Fruit fly (Drosophila melanogaster) whole organism, embryonic: Measurements from ENCODE around the gene GILT3.

Experiments
- B-H2 ChIP-seq: fragments of 200-800 bp; sonication (Bioruptor generic); optimal IDR thresholded peaks from 2 replicates; lab custom pipeline; 2018; ENCODE audit warnings: missing biosample characterization, mild to moderate bottlenecking, missing genetic modification characterization
- Blimp-1 ChIP-seq: fragments of 200-800 bp; sonication (Bioruptor generic); optimal IDR thresholded peaks from 3 replicates; lab custom pipeline; 2018; ENCODE audit warnings: missing biosample characterization, missing genetic modification characterization, mild to moderate bottlenecking, moderate library complexity, missing genetic modification reagents
- CG10462 ChIP-seq: fragments of 200-800 bp; sonication (Bioruptor generic); optimal IDR thresholded peaks from 2 replicates; lab custom pipeline; 2016; ENCODE audit warnings: missing biosample characterization, missing genetic modification characterization
- CG14050 ChIP-seq: fragments of 200-800 bp; sonication (Bioruptor generic); IDR thresholded peaks from 3 replicates; pipeline ENCODE4 v1.3.6; 2022; ENCODE audit warnings: missing biosample characterization, missing genetic modification characterization
- CG14441 ChIP-seq: fragments of 200-800 bp; sonication (Bioruptor generic); IDR thresholded peaks from 2 replicates; pipeline ENCODE4 v1.3.6; 2022; ENCODE audit warnings: missing biosample characterization, missing genetic modification characterization
- CG14667 ChIP-seq: fragments of 200-800 bp; sonication (Bioruptor generic); IDR thresholded peaks from 2 replicates; pipeline ENCODE4 v1.3.6; 2022; ENCODE audit warnings: missing biosample characterization, missing genetic modification characterization
- CG17612 ChIP-seq: fragments of 200-800 bp; sonication (Bioruptor generic); IDR thresholded peaks from 2 replicates; pipeline ENCODE4 v1.3.6; 2022; ENCODE audit warnings: missing biosample characterization, missing genetic modification characterization
- CG18476 ChIP-seq: fragments of 200-800 bp; sonication (Bioruptor generic); optimal IDR thresholded peaks from 2 replicates; lab custom pipeline; 2016; ENCODE audit warnings: missing biosample characterization, mild to moderate bottlenecking, missing genetic modification characterization
- CG2129 ChIP-seq: fragments of 200-800 bp; sonication (Bioruptor generic); IDR thresholded peaks from 2 replicates; pipeline ENCODE4 v1.3.6; 2022; ENCODE audit warnings: missing biosample characterization, missing genetic modification characterization; ENCODE audit not compliant: partially characterized antibody
- CG31224 ChIP-seq: fragments of 200-800 bp; sonication (Bioruptor generic); IDR thresholded peaks from 2 replicates; pipeline ENCODE4 v1.3.6; 2022; ENCODE audit warnings: missing biosample characterization, missing genetic modification characterization
- CG3407 ChIP-seq: fragments of 200-800 bp; sonication (Bioruptor generic); optimal IDR thresholded peaks from 2 replicates; lab custom pipeline; 2018; ENCODE audit warnings: missing biosample characterization, mild to moderate bottlenecking, missing genetic modification characterization
- CG34376 ChIP-seq: fragments of 200-800 bp; sonication (Bioruptor generic); optimal IDR thresholded peaks from 2 replicates; lab custom pipeline; 2018; ENCODE audit warnings: missing biosample characterization, mild to moderate bottlenecking, missing genetic modification characterization
- CG4404 ChIP-seq: fragments of 200-800 bp; sonication (Bioruptor generic); IDR thresholded peaks from 2 replicates; pipeline ENCODE4 v1.3.6; 2022; ENCODE audit warnings: missing biosample characterization, missing genetic modification characterization
- CG4424 ChIP-seq: fragments of 200-800 bp; sonication (Bioruptor generic); optimal IDR thresholded peaks from 3 replicates; lab custom pipeline; 2016; ENCODE audit warnings: missing biosample characterization, missing genetic modification characterization
- CG4854 ChIP-seq: fragments of 200-800 bp; sonication (Bioruptor generic); optimal IDR thresholded peaks from 2 replicates; lab custom pipeline; 2016; ENCODE audit warnings: missing biosample characterization, missing genetic modification characterization, inconsistent platforms
- CG6254 ChIP-seq: fragments of 200-800 bp; sonication (Bioruptor generic); optimal IDR thresholded peaks from 3 replicates; lab custom pipeline; 2017; ENCODE audit warnings: mild to moderate bottlenecking, missing biosample characterization, missing genetic modification reagents, missing genetic modification characterization
- CG6272 ChIP-seq: fragments of 200-800 bp; sonication (Bioruptor generic); IDR thresholded peaks from 2 replicates; pipeline ENCODE4 v1.3.6; 2022; ENCODE audit warnings: missing biosample characterization, missing genetic modification characterization
- CG7271 ChIP-seq: fragments of 200-800 bp; sonication (Bioruptor generic); optimal IDR thresholded peaks from 2 replicates; lab custom pipeline; 2018; ENCODE audit warnings: missing biosample characterization, mild to moderate bottlenecking, missing genetic modification characterization, moderate library complexity
- CG8359 ChIP-seq: fragments of 200-800 bp; sonication (Bioruptor generic); optimal IDR thresholded peaks from 2 replicates; lab custom pipeline; 2017; ENCODE audit warnings: missing biosample characterization, mild to moderate bottlenecking, missing genetic modification characterization, borderline replicate concordance
- CG8388 ChIP-seq: fragments of 200-800 bp; sonication (Bioruptor generic); optimal IDR thresholded peaks from 2 replicates; lab custom pipeline; 2019; ENCODE audit warnings: missing biosample characterization, mild to moderate bottlenecking, missing genetic modification characterization, moderate library complexity
- Dref ChIP-seq: fragments of 200-800 bp; sonication (Bioruptor generic); IDR thresholded peaks from 2 replicates; pipeline ENCODE4 v1.3.6; 2022; ENCODE audit warnings: missing biosample characterization, missing genetic modification characterization
- Ets97D ChIP-seq: fragments of 200-800 bp; sonication (Bioruptor generic); optimal IDR thresholded peaks from 3 replicates; lab custom pipeline; 2016; ENCODE audit warnings: missing biosample characterization, missing genetic modification characterization
- HHEX ChIP-seq: fragments of 200-800 bp; sonication (Bioruptor generic); optimal IDR thresholded peaks from 3 replicates; lab custom pipeline; 2017; ENCODE audit warnings: missing biosample characterization, mild to moderate bottlenecking, missing genetic modification characterization, missing genetic modification reagents
- HmgZ ChIP-seq: fragments of 200-800 bp; sonication (Bioruptor generic); optimal IDR thresholded peaks from 2 replicates; lab custom pipeline; 2018; ENCODE audit warnings: missing biosample characterization, mild to moderate bottlenecking, missing genetic modification characterization
- Hmx ChIP-seq: fragments of 200-800 bp; sonication (Bioruptor generic); optimal IDR thresholded peaks from 2 replicates; lab custom pipeline; 2016; ENCODE audit warnings: missing biosample characterization, missing genetic modification characterization
- Hr3 ChIP-seq: fragments of 200-800 bp; sonication (Bioruptor generic); optimal IDR thresholded peaks from 3 replicates; lab custom pipeline; 2016; ENCODE audit warnings: missing biosample characterization, missing genetic modification characterization
- Lpt ChIP-seq: fragments of >200 bp; optimal IDR thresholded peaks from 2 replicates; lab custom pipeline; 2018; ENCODE audit warnings: missing biosample characterization, missing genetic modification characterization
- MBD-R2 ChIP-seq: fragments of 200-800 bp; sonication (Bioruptor generic); IDR thresholded peaks from 2 replicates; pipeline ENCODE4 v1.3.6; 2022; ENCODE audit warnings: missing biosample characterization, missing genetic modification characterization
- NC2β ChIP-seq: fragments of 200-800 bp; sonication (Bioruptor generic); optimal IDR thresholded peaks from 2 replicates; lab custom pipeline; 2016; ENCODE audit warnings: missing biosample characterization, missing genetic modification characterization
- Sin3A ChIP-seq: fragments of >200 bp; optimal IDR thresholded peaks from 2 replicates; lab custom pipeline; 2018
- Sox102F ChIP-seq: fragments of 200-800 bp; sonication (Bioruptor generic); optimal IDR thresholded peaks from 2 replicates; lab custom pipeline; 2018; ENCODE audit warnings: missing biosample characterization, mild to moderate bottlenecking, missing genetic modification characterization, moderate library complexity
- Ssrp ChIP-seq: fragments of 200-800 bp; sonication (Bioruptor generic); optimal IDR thresholded peaks from 2 replicates; lab custom pipeline; 2018; ENCODE audit warnings: missing biosample characterization, mild to moderate bottlenecking, missing genetic modification characterization, moderate library complexity
- Stat92E ChIP-seq, 3 experiments: fragments of >200 bp in 2 of 3; fragments of 200-800 bp in 1 of 3; sonication (Bioruptor generic) in 1 of 3; optimal IDR thresholded peaks; 2 replicates each; lab custom pipeline; 2017 to 2019; ENCODE audit warnings: missing biosample characterization in 3 of 3, missing genetic modification characterization in 3 of 3, mild to moderate bottlenecking in 1 of 3, moderate library complexity in 1 of 3
- Usf ChIP-seq: fragments of 200-800 bp; sonication (Bioruptor generic); optimal IDR thresholded peaks from 2 replicates; lab custom pipeline; 2017; ENCODE audit warnings: missing genotype, missing biosample characterization, missing genetic modification characterization
- az2 ChIP-seq: fragments of 200-800 bp; sonication (Bioruptor generic); optimal IDR thresholded peaks from 3 replicates; lab custom pipeline; 2016; ENCODE audit warnings: missing biosample characterization, missing genetic modification characterization
- croc ChIP-seq: fragments of 200-800 bp; sonication (Bioruptor generic); conservative IDR thresholded peaks from 3 replicates; pipeline ENCODE4 v1.3.6; 2022; ENCODE audit warnings: missing biosample characterization, missing genetic modification characterization
- dan ChIP-seq: fragments of 200-800 bp; sonication (Bioruptor generic); IDR thresholded peaks from 2 replicates; pipeline ENCODE4 v1.3.6; 2022; ENCODE audit warnings: missing biosample characterization, missing genetic modification characterization
- dimm ChIP-seq: fragments of 200-800 bp; sonication (Bioruptor generic); IDR thresholded peaks from 2 replicates; pipeline ENCODE4 v1.3.6; 2022; ENCODE audit warnings: missing biosample characterization, missing genetic modification characterization
- dysf ChIP-seq: fragments of 200-800 bp; sonication (Bioruptor generic); IDR thresholded peaks from 3 replicates; pipeline ENCODE4 v1.3.6; 2022; ENCODE audit warnings: missing biosample characterization, missing genetic modification characterization
- fd102C ChIP-seq: fragments of 200-800 bp; sonication (Bioruptor generic); optimal IDR thresholded peaks from 2 replicates; lab custom pipeline; 2018; ENCODE audit warnings: missing biosample characterization, mild to moderate bottlenecking, missing genetic modification characterization, moderate library complexity
- gcm2 ChIP-seq: fragments of 200-800 bp; sonication (Bioruptor generic); optimal IDR thresholded peaks from 2 replicates; lab custom pipeline; 2016; ENCODE audit warnings: missing biosample characterization, missing genetic modification characterization
- ham ChIP-seq: fragments of 200-800 bp; sonication (Bioruptor generic); IDR thresholded peaks from 2 replicates; pipeline ENCODE4 v1.3.6; 2022; ENCODE audit warnings: missing biosample characterization, missing genetic modification characterization
- ranshi ChIP-seq: fragments of 200-800 bp; sonication (Bioruptor generic); IDR thresholded peaks from 2 replicates; pipeline ENCODE4 v1.3.6; 2022; ENCODE audit warnings: missing biosample characterization, missing genetic modification characterization
- rib ChIP-seq: fragments of 200-800 bp; sonication (Bioruptor generic); IDR thresholded peaks from 2 replicates; pipeline ENCODE4 v1.3.6; 2022; ENCODE audit warnings: missing biosample characterization, missing genetic modification characterization
- sisA ChIP-seq: fragments of 200-800 bp; sonication (Bioruptor generic); IDR thresholded peaks from 2 replicates; pipeline ENCODE4 v1.3.6; 2022; ENCODE audit warnings: missing biosample characterization, missing genetic modification characterization
- slbo ChIP-seq: fragments of 200-800 bp; sonication (Bioruptor generic); IDR thresholded peaks from 2 replicates; pipeline ENCODE4 v1.3.6; 2022; ENCODE audit warnings: missing biosample characterization, missing genetic modification characterization
- sna ChIP-seq: fragments of 200-800 bp; sonication (Bioruptor generic); IDR thresholded peaks from 2 replicates; pipeline ENCODE4 v1.3.6; 2022; ENCODE audit warnings: missing biosample characterization, missing genetic modification characterization; ENCODE audit not compliant: partially characterized antibody
- tio ChIP-seq: fragments of 200-800 bp; sonication (Bioruptor generic); optimal IDR thresholded peaks from 2 replicates; lab custom pipeline; 2017; ENCODE audit warnings: missing biosample characterization, missing genetic modification characterization, inconsistent platforms
- tup ChIP-seq: fragments of 200-800 bp; sonication (Bioruptor generic); optimal IDR thresholded peaks from 2 replicates; lab custom pipeline; 2016; ENCODE audit warnings: missing biosample characterization, mild to moderate bottlenecking, missing genetic modification characterization, moderate library complexity
- unc-4 ChIP-seq: fragments of 200-800 bp; sonication (Bioruptor generic); IDR thresholded peaks from 2 replicates; pipeline ENCODE4 v1.3.6; 2022; ENCODE audit warnings: missing biosample characterization, missing genetic modification characterization; ENCODE audit not compliant: partially characterized antibody
- vfl ChIP-seq: fragments of 200-800 bp; sonication (Bioruptor generic); optimal IDR thresholded peaks from 2 replicates; lab custom pipeline; 2016; ENCODE audit warnings: missing biosample characterization, missing genetic modification characterization
- vnd ChIP-seq: fragments of 200-800 bp; sonication (Bioruptor generic); IDR thresholded peaks from 3 replicates; pipeline ENCODE4 v1.3.6; 2022; ENCODE audit warnings: missing biosample characterization, missing genetic modification characterization; ENCODE audit not compliant: partially characterized antibody

The GILT3 gene

dm6 chr3R:23713901-23714300, 36.7 kb downstream of the GILT3 start (continued):
- TF ChIP-seq tup (GFP tag; lab: Kevin White, UChicago) (no peak), sna (GFP tag; lab: Robert Waterston, UW) (no peak), tio (GFP tag; lab: Kevin White, UChicago) (peak; percentile 52), CG6272 (GFP tag; lab: Robert Waterston, UW) (no peak), CG3407 (GFP tag; lab: Kevin White, UChicago) (peak; percentile 60), Lpt (GFP tag; lab: Kevin White, UChicago) (no peak), unc-4 (GFP tag; lab: Robert Waterston, UW) (no peak), Stat92E (GFP tag; optimal IDR thresholded peaks at IDR 0.05; lab: Kevin White, UChicago) (no peak), fd102C (GFP tag; lab: Kevin White, UChicago) (peak; percentile 45), Blimp-1 (GFP tag; lab: Kevin White, UChicago) (peak; percentile 69), CG14667 (peak; percentile 31), rib (GFP tag; lab: Robert Waterston, UW) (no peak), HHEX (GFP tag; lab: Kevin White, UChicago) (peak; percentile 43), croc (GFP tag; lab: Robert Waterston, UW) (no peak; the same call in 2 of the 3 replicates), sisA (GFP tag; lab: Robert Waterston, UW) (peak; percentile 62), CG14050 (GFP tag; lab: Robert Waterston, UW) (no peak), CG8388 (peak; percentile 78), CG7271 (tag; lab: Kevin White, UChicago) (peak; percentile 34), Hmx (peak; percentile 22), gcm2 (GFP tag; lab: Kevin White, UChicago) (peak; percentile 16), ham (GFP tag; lab: Robert Waterston, UW) (no peak), CG6254 (GFP tag; lab: Kevin White, UChicago) (peak; percentile 46), vfl (GFP tag; lab: Kevin White, UChicago) (no peak), CG4424 (GFP tag; lab: Kevin White, UChicago) (peak; percentile 39), HmgZ (tag; lab: Kevin White, UChicago) (no peak), vnd (no peak), Hr3 (GFP tag; lab: Kevin White, UChicago) (peak; percentile 66), NC2β (GFP tag; lab: Kevin White, UChicago) (peak; percentile 56), dan (GFP tag; lab: Robert Waterston, UW) (no peak), CG18476 (GFP tag; lab: Kevin White, UChicago) (peak; percentile 34), CG10462 (GFP tag; lab: Kevin White, UChicago) (peak; percentile 50), Usf (no peak), Dref (GFP tag; lab: Robert Waterston, UW) (no peak), dimm (GFP tag; lab: Robert Waterston, UW) (0 out of 2 replicates have a peak, but pooled peaks have one; percentile 12), CG2129 (GFP tag; lab: Robert Waterston, UW) (no peak), Ssrp (tag; lab: Kevin White, UChicago) (peak; percentile 71), Sox102F (peak; percentile 84), CG4854 (GFP tag; lab: Kevin White, UChicago) (no peak), CG17612 (no peak), MBD-R2 (GFP tag; lab: Robert Waterston, UW) (no peak), ranshi (GFP tag; lab: Robert Waterston, UW) (peak; percentile 50), B-H2 (GFP tag; lab: Kevin White, UChicago) (no peak), CG34376 (GFP tag; lab: Kevin White, UChicago) (no peak), CG14441 (GFP tag; lab: Robert Waterston, UW) (peak; percentile 72), CG8359 (GFP tag; lab: Kevin White, UChicago) (no peak), CG31224 (no peak), az2 (peak; percentile 78), dysf (GFP tag; lab: Robert Waterston, UW) (peak; percentile 59; the same call in 1 of the 3 replicates), Sin3A (lab: Kevin White, UChicago) (no peak), Ets97D (GFP tag; lab: Kevin White, UChicago) (no peak), CG4404 (GFP tag; lab: Robert Waterston, UW) (0 out of 2 replicates have a peak, but pooled peaks have one; percentile 6), slbo (GFP tag; lab: Robert Waterston, UW) (peak; percentile 65)
